Worm (Caenorhabditis elegans): ENCODE results near the gene C03B1.4.

- TF ChIP-seq pqm-1 (tag; optimal IDR thresholded peaks at IDR 0.05) (no peak), pha-2 (tag; optimal IDR thresholded peaks at IDR 0.05) (no peak), fkh-6 (tag; optimal IDR thresholded peaks at IDR 0.05) (no peak)
These were observed 14.3 kb upstream of the C03B1.4 start, which contains the start of gene C03B1.6 for ce11 chrX:6350016-6350415.
